Fruit fly (Drosophila melanogaster) whole organism, prepupa: Measurements from ENCODE around the gene CG43736.

Experiments used
- Blimp-1 ChIP-seq: fragments of 200-800 bp; sonication (Bioruptor generic); optimal IDR thresholded peaks from 3 replicates; lab custom pipeline; 2017; ENCODE audit warnings: missing biosample characterization, missing genetic modification characterization, mild to moderate bottlenecking, moderate library complexity, missing genetic modification reagents
- CG10631 ChIP-seq: fragments of 200-800 bp; sonication (Bioruptor generic); optimal IDR thresholded peaks from 2 replicates; lab custom pipeline; 2016; ENCODE audit warnings: missing biosample characterization, missing genetic modification characterization
- CG11294 ChIP-seq: fragments of 200-800 bp; sonication (Bioruptor generic); IDR thresholded peaks from 2 replicates; pipeline ENCODE4 v1.3.6; 2022; ENCODE audit warnings: missing biosample characterization, missing genetic modification characterization
- CG11762 ChIP-seq: fragments of 200-800 bp; sonication (Bioruptor generic); optimal IDR thresholded peaks from 3 replicates; lab custom pipeline; 2016; ENCODE audit warnings: missing biosample characterization, missing genetic modification characterization; ENCODE audit not compliant: insufficient read depth
- CG15336 ChIP-seq: fragments of 200-800 bp; sonication (Bioruptor generic); IDR thresholded peaks from 2 replicates; pipeline ENCODE4 v1.3.6; 2022; ENCODE audit warnings: missing biosample characterization, missing genetic modification characterization
- CG1621 ChIP-seq: fragments of 200-800 bp; sonication (Bioruptor generic); optimal IDR thresholded peaks from 3 replicates; lab custom pipeline; 2018; ENCODE audit warnings: missing biosample characterization, mild to moderate bottlenecking, missing genetic modification characterization
- CG16779 ChIP-seq: fragments of 200-800 bp; sonication (Bioruptor generic); optimal IDR thresholded peaks from 3 replicates; lab custom pipeline; 2017; ENCODE audit warnings: missing biosample characterization, mild to moderate bottlenecking, missing genetic modification characterization
- CG3032 ChIP-seq: fragments of 200-800 bp; optimal IDR thresholded peaks from 2 replicates; lab custom pipeline; 2019; ENCODE audit warnings: missing biosample characterization, mild to moderate bottlenecking, missing genetic modification characterization, moderate library complexity
- CG31627 ChIP-seq: fragments of 200-800 bp; sonication (Bioruptor generic); optimal IDR thresholded peaks from 3 replicates; lab custom pipeline; 2016; ENCODE audit warnings: missing biosample characterization, missing genetic modification characterization
- CG34406 ChIP-seq: fragments of 200-800 bp; sonication (Bioruptor generic); optimal IDR thresholded peaks from 3 replicates; lab custom pipeline; 2016; ENCODE audit warnings: missing biosample characterization, missing genetic modification characterization
- CG3919 ChIP-seq: fragments of 200-800 bp; sonication (Bioruptor generic); optimal IDR thresholded peaks from 3 replicates; lab custom pipeline; 2016; ENCODE audit warnings: missing biosample characterization, missing genetic modification characterization
- CG6163 ChIP-seq: fragments of 200-800 bp; sonication (Bioruptor generic); IDR thresholded peaks from 3 replicates; pipeline ENCODE4 v1.3.6; 2022; ENCODE audit warnings: missing biosample characterization, missing genetic modification characterization
- CG6276 ChIP-seq: fragments of 200-800 bp; sonication (Bioruptor generic); optimal IDR thresholded peaks from 2 replicates; lab custom pipeline; 2017; ENCODE audit warnings: missing biosample characterization, mild to moderate bottlenecking, missing genetic modification characterization
- CG6808 ChIP-seq: fragments of 200-800 bp; sonication (Bioruptor generic); optimal IDR thresholded peaks from 3 replicates; lab custom pipeline; 2017; ENCODE audit warnings: missing biosample characterization, missing genetic modification characterization, mild to moderate bottlenecking, moderate library complexity, missing genetic modification reagents
- CG6854 ChIP-seq: fragments of 200-800 bp; sonication (Bioruptor generic); optimal IDR thresholded peaks from 2 replicates; lab custom pipeline; 2017; ENCODE audit warnings: missing biosample characterization, mild to moderate bottlenecking, missing genetic modification characterization
- CG8119 ChIP-seq: fragments of 200-800 bp; sonication (Bioruptor generic); IDR thresholded peaks from 3 replicates; pipeline ENCODE4 v1.3.6; 2022; ENCODE audit warnings: missing biosample characterization, missing genetic modification characterization
- CG8319 ChIP-seq: fragments of 200-800 bp; sonication (Bioruptor generic); optimal IDR thresholded peaks from 3 replicates; lab custom pipeline; 2016; ENCODE audit warnings: missing biosample characterization, missing genetic modification characterization
- CG8632 ChIP-seq: fragments of 200-800 bp; sonication (Bioruptor generic); optimal IDR thresholded peaks from 3 replicates; lab custom pipeline; 2016; ENCODE audit warnings: missing biosample characterization, missing genetic modification characterization
- Eip75B ChIP-seq: fragments of 200-800 bp; sonication (Bioruptor generic); optimal IDR thresholded peaks from 3 replicates; lab custom pipeline; 2016; ENCODE audit warnings: missing biosample characterization, missing genetic modification characterization
- Eip78C ChIP-seq: fragments of 200-800 bp; sonication (Bioruptor generic); peaks from one replicate; lab custom pipeline; 2016; ENCODE audit warnings: missing biosample characterization, missing genetic modification characterization
- Eip93F ChIP-seq: fragments of 200-800 bp; sonication (Bioruptor generic); optimal IDR thresholded peaks from 2 replicates; lab custom pipeline; 2016; ENCODE audit warnings: missing biosample characterization, mild to moderate bottlenecking, missing genetic modification characterization
- Ets96B ChIP-seq: fragments of 200-800 bp; optimal IDR thresholded peaks from 2 replicates; lab custom pipeline; 2019; ENCODE audit warnings: missing biosample characterization, mild to moderate bottlenecking, missing genetic modification characterization, moderate library complexity
- Gug ChIP-seq: fragments of 200-800 bp; sonication (Bioruptor generic); IDR thresholded peaks from 2 replicates; pipeline ENCODE4 v1.3.6; 2022; ENCODE audit warnings: missing biosample characterization, missing genetic modification characterization
- Hr38 ChIP-seq: sonication (Bioruptor generic); optimal IDR thresholded peaks from 2 replicates; lab custom pipeline; 2016; ENCODE audit warnings: missing biosample characterization, missing genetic modification characterization
- Hr39 ChIP-seq: fragments of 200-800 bp; sonication (Bioruptor generic); optimal IDR thresholded peaks from 2 replicates; lab custom pipeline; 2016; ENCODE audit warnings: missing biosample characterization, missing genetic modification characterization
- Lpt ChIP-seq: fragments of 200-800 bp; sonication (Bioruptor generic); optimal IDR thresholded peaks from 3 replicates; lab custom pipeline; 2016; ENCODE audit warnings: missing biosample characterization, missing genetic modification characterization
- Met ChIP-seq: fragments of 200-800 bp; sonication (Bioruptor generic); optimal IDR thresholded peaks from 3 replicates; lab custom pipeline; 2016; ENCODE audit warnings: missing biosample characterization, missing genetic modification characterization
- OdsH ChIP-seq: fragments of 200-800 bp; sonication (Bioruptor generic); optimal IDR thresholded peaks from 3 replicates; lab custom pipeline; 2016; ENCODE audit warnings: missing biosample characterization, missing genetic modification characterization
- dac ChIP-seq: fragments of 200-800 bp; sonication (Bioruptor generic); optimal IDR thresholded peaks from 2 replicates; lab custom pipeline; 2017; ENCODE audit warnings: missing biosample characterization, mild to moderate bottlenecking, missing genetic modification characterization
- esn ChIP-seq: fragments of 200-800 bp; sonication (Bioruptor generic); optimal IDR thresholded peaks from 2 replicates; lab custom pipeline; 2016; ENCODE audit warnings: missing biosample characterization, mild to moderate bottlenecking, missing genetic modification characterization, moderate library complexity
- fd85E ChIP-seq: fragments of 200-800 bp; sonication (Bioruptor generic); optimal IDR thresholded peaks from 3 replicates; lab custom pipeline; 2016; ENCODE audit warnings: missing biosample characterization, missing genetic modification characterization
- lz ChIP-seq: fragments of 200-800 bp; sonication (Bioruptor generic); optimal IDR thresholded peaks from 3 replicates; lab custom pipeline; 2016; ENCODE audit warnings: missing biosample characterization, missing genetic modification characterization
- net ChIP-seq: fragments of 200-800 bp; sonication (Bioruptor generic); optimal IDR thresholded peaks from 3 replicates; lab custom pipeline; 2016; ENCODE audit warnings: missing biosample characterization, missing genetic modification characterization
- salr ChIP-seq, 2 experiments: fragments of 200-800 bp; sonication (Bioruptor generic); optimal IDR thresholded peaks; 3 replicates each; lab custom pipeline; 2016 to 2018; ENCODE audit warnings: missing biosample characterization in 2 of 2, missing genetic modification characterization in 2 of 2, mild to moderate bottlenecking in 1 of 2
- spab ChIP-seq: fragments of 200-800 bp; sonication (Bioruptor generic); optimal IDR thresholded peaks from 2 replicates; lab custom pipeline; 2017; ENCODE audit warnings: missing biosample characterization, mild to moderate bottlenecking, missing genetic modification characterization, missing genetic modification reagents
- topi ChIP-seq: fragments of 200-800 bp; sonication (Bioruptor generic); optimal IDR thresholded peaks from 3 replicates; lab custom pipeline; 2016; ENCODE audit warnings: missing biosample characterization, missing genetic modification characterization
- vri ChIP-seq: fragments of 200-800 bp; sonication (Bioruptor generic); optimal IDR thresholded peaks from 3 replicates; lab custom pipeline; 2016; ENCODE audit warnings: missing biosample characterization, mild to moderate bottlenecking, missing genetic modification characterization

Gene CG43736

DNA sequence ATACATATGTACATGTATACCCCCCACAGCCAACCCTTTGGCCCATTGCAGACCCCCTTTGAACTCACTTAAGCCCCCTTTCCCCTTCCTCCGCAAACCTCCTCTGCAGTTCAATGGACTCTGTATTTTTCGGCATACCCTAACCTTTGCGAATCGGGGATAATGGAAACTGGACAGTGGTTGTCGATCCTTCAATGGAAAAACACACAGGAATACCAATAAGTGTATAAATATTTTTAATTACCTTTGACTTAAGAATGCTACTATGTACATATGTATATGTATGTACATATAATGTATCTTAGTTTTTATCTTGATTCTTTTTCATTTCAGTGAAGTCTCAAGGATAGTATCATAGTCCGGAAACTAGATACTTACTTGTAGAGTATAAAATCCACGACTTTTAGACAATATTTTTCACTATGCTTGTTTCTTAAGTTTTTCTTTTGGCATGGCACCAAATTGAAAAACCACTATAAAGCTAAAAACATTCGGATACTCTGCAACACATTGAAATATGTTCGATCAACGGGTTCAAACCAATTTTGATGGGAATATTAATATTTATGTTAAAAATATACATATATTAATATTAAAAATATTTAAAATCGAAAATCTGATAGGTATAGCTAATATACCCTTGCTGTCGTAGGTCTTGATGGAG is 7.2 kb upstream of the CG43736 start (continued):
- no peak for TF ChIP-seq CG11762 (GFP tag; lab: Kevin White, UChicago)
- no peak for TF ChIP-seq CG1621
- no peak for TF ChIP-seq Hr38 (GFP tag; lab: Kevin White, UChicago)
- TF ChIP-seq Eip93F: no peak
- peak; percentile 68 for TF ChIP-seq CG6276 (GFP tag; lab: Kevin White, UChicago)
- no peak for TF ChIP-seq spab (GFP tag; lab: Kevin White, UChicago)
- peak; percentile 63 for TF ChIP-seq topi (GFP tag; lab: Kevin White, UChicago)
- peak; percentile 78 for TF ChIP-seq CG6163 (GFP tag; lab: Robert Waterston, UW)
- TF ChIP-seq Hr39 (GFP tag; lab: Kevin White, UChicago): peak; percentile 57
- no peak for TF ChIP-seq CG6854 (GFP tag; lab: Kevin White, UChicago)
- TF ChIP-seq CG6808: peak; percentile 14
- TF ChIP-seq CG34406 (GFP tag; lab: Kevin White, UChicago): peak; percentile 51
- TF ChIP-seq Gug (GFP tag; lab: Robert Waterston, UW): no peak
- TF ChIP-seq Blimp-1 (GFP tag; lab: Kevin White, UChicago): peak; percentile 48
- peak; percentile 21 for TF ChIP-seq CG16779 (tag; lab: Kevin White, UChicago)
- TF ChIP-seq CG15336: peak; percentile 72
- peak; percentile 34 for TF ChIP-seq CG8319
- TF ChIP-seq lz (GFP tag; lab: Kevin White, UChicago): peak; percentile 60
- peak; percentile 29 for TF ChIP-seq CG31627
- TF ChIP-seq CG8119 (GFP tag; lab: Robert Waterston, UW): peak; percentile 79
- TF ChIP-seq Eip78C (GFP tag; lab: Kevin White, UChicago): peak; percentile 87

DNA sequence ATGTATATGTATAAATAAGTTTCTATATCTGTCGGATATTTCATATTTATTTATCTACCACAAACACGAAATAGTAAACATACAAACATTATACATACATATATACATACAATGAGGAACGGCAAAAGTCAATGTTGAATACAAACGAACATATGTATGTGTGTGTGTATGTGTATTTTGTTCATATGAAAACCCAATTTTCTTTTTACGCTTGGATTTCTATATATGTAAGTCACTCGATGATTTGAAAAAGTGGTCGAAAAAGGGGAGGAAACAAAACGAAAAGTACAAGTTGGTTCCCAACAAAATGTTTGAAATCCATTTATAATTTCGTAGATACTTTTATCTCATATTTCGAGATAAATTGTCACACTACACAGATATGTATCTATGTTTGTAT is 6.4 kb upstream of the CG43736 start:
- TF ChIP-seq CG15336: no peak
- TF ChIP-seq CG6808: no peak
- no peak for TF ChIP-seq CG3919 (GFP tag; lab: Kevin White, UChicago)
- TF ChIP-seq esn (GFP tag; lab: Kevin White, UChicago): no peak
- TF ChIP-seq Lpt (GFP tag; lab: Kevin White, UChicago): no peak
- TF ChIP-seq topi (GFP tag; lab: Kevin White, UChicago): no peak

DNA sequence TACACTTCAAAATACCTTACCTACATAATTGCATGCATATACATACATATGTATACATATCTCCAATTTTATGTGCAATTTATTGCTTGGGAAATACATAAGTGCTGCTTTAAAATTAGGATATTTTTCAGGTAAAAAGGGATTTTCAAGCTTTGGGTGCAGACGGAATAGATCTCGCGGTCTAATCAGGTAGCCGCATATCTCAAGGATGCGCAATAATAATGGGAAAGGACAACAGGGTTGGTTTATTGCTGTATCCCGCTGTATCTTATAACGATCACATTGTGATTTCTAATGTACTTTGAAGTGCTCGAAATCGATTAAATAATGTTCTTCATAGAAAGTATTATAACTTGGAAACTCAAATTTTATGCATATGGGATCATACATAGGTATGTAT is 6.0 kb upstream of the CG43736 start:
- no peak for TF ChIP-seq CG34406 (GFP tag; lab: Kevin White, UChicago)
- no peak for TF ChIP-seq Met (GFP tag; lab: Kevin White, UChicago)
- TF ChIP-seq CG6163 (GFP tag; lab: Robert Waterston, UW): no peak
- TF ChIP-seq Hr39 (GFP tag; lab: Kevin White, UChicago): no peak
- TF ChIP-seq CG16779 (tag; lab: Kevin White, UChicago): no peak
- TF ChIP-seq Eip93F: no peak
- TF ChIP-seq CG11762 (GFP tag; lab: Kevin White, UChicago): no peak
- no peak for TF ChIP-seq Ets96B (tag; lab: Kevin White, UChicago)
- TF ChIP-seq Blimp-1 (GFP tag; lab: Kevin White, UChicago): no peak
- no peak for TF ChIP-seq fd85E
- no peak for TF ChIP-seq OdsH (GFP tag; lab: Kevin White, UChicago)
- no peak for TF ChIP-seq CG8632 (GFP tag; lab: Kevin White, UChicago)
- TF ChIP-seq salr (GFP tag; optimal IDR thresholded peaks at IDR 0.05; lab: Kevin White, UChicago): no peak
- no peak for TF ChIP-seq dac (GFP tag; lab: Kevin White, UChicago)
- no peak for TF ChIP-seq vri
- no peak for TF ChIP-seq Eip75B (GFP tag; lab: Kevin White, UChicago)

DNA sequence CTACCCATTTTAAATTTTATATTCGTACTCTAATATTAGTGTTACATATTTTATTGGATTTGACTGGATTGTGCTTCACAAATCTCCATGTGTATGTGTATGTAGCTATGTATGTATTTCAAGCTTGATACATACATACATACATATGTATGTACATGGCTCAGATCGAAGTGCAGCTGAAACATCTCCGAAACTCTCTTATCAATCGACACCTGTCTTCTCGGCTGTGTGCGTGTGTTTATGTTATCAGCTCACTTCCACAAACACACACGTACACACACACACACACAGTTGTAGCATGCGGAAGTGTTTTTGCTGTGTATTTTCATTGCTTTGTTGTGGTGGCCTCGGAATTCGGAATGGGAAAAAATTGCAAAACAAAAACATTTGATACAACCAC is 4.4 kb upstream of the CG43736 start:
- TF ChIP-seq net (GFP tag; lab: Kevin White, UChicago): no peak
- TF ChIP-seq CG11294 (GFP tag; lab: Robert Waterston, UW): no peak
- TF ChIP-seq CG11762 (GFP tag; lab: Kevin White, UChicago): no peak
- peak; percentile 11 for TF ChIP-seq Eip78C (GFP tag; lab: Kevin White, UChicago)
- no peak for TF ChIP-seq CG6854 (GFP tag; lab: Kevin White, UChicago)
- no peak for TF ChIP-seq CG3032 (tag; lab: Kevin White, UChicago)
- no peak for TF ChIP-seq CG10631 (GFP tag; lab: Kevin White, UChicago)
